Worm (Caenorhabditis elegans): ENCODE data around the gene Y57G11C.28.

The Y57G11C.28 gene

DNA sequence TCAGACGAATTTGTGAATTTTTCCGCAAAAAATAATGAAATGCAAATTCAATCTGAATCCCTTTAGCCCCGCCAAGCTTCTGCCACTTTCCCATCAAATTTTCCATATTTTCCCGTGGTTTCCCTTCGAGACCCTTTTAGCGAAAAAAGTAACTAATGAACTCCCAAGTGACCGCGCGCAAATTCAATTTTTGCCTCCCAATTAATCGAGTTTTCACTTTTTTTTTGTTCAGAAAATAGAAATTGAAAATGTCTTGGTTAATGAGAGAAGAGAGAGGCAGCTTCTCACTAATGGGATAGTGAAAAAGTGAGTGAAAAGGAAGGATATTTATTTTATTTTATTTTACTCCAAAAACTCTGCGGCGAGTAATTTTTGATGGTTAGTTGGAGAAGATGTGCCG lies 30.5 kb downstream of the Y57G11C.28 start:
- TF ChIP-seq ces-1 (GFP tag; optimal IDR thresholded peaks at IDR 0.05), result peak; percentile 94
- TF ChIP-seq hlh-1 (tag; optimal IDR thresholded peaks at IDR 0.05), result no peak

DNA sequence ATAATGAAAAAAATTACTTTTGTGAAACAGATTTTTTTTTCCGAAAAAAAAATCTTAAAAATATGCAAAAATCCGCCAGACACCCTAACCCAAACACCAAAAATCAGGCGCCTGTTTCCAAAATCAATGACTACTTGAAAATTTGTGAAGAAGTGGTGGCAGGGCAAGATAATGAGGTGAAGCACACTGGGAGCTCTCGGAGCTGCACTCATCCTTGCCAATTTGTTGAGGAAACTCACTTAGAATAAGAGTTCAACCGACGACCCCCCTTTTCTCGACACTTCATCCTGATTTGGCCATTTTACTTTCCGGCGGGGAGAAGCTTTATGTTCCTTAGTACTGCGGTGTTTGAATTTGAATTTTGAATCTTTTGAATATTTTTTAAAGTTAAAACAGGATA lies 48.7 kb downstream of the Y57G11C.28 start:
- TF ChIP-seq flh-1 (GFP tag; optimal IDR thresholded peaks at IDR 0.05), result no peak
- TF ChIP-seq nhr-2 (tag; optimal IDR thresholded peaks at IDR 0.05), result no peak
- no peak for TF ChIP-seq elt-1 (tag; optimal IDR thresholded peaks at IDR 0.05; ENCODE audit: borderline replicate concordance, insufficient read depth)
- peak; percentile 74 for TF ChIP-seq ces-1 (GFP tag; optimal IDR thresholded peaks at IDR 0.05)

DNA sequence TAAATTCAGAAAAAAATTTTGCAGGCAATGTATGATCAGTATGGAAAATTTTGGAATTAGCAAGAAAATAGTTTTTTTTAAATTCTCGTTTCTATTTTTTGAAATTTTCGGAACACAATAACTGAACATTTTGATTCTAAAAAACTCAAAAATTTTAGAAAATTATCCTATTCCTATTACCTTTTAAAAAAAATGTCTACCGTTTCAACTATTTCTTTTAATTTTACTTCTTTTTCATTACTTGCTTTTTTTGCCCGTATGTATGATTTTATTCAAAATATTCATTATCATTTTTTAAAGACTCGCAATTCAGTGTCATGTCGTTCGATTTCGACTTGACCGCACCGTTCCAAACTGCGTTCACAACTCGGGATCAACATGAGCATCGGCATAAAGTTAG lies 51.8 kb downstream of the Y57G11C.28 start, which contains the start of gene atln-2:
TSS of gene atln-2 (plus strand) at position 301 of the 400 bp plus-strand sequence.
- TF ChIP-seq sptf-1 (tag; optimal IDR thresholded peaks at IDR 0.05) (no peak), ceh-83 (GFP tag; optimal IDR thresholded peaks at IDR 0.05) (no peak), mab-5 (tag; optimal IDR thresholded peaks at IDR 0.05) (no peak), lsy-2 (tag; optimal IDR thresholded peaks at IDR 0.05) (no peak), ztf-11 (tag; optimal IDR thresholded peaks at IDR 0.05) (no peak), unc-120 (tag; optimal IDR thresholded peaks at IDR 0.05; ENCODE audit: poor library complexity, severe bottlenecking) (no peak)

Data from whole organism, mixed stage, embryonic.